Worm (Caenorhabditis elegans): Measurements from ENCODE around the gene sid-2.

DNA sequence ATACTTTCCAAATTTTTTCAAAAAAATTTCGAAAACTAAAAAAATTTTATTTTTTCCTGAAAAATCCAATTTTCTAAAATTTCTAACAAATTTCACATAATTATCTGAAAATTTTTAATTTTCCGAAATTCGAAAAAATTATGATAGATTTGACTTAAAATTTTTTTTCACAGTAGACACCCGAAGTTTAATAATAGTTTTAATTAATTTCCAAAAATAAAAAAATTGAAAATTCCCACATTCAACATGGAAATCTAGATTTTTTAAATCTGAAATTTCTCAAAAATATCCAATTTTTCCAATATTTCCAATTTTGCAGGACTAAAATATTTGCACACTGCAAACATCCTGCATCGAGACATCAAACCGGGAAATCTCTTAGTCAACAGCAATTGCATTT is 42.7 kb downstream of the sid-2 start:
- no peak for TF ChIP-seq nhr-76 (tag; optimal IDR thresholded peaks at IDR 0.05)
- no peak for TF ChIP-seq unc-62 (GFP tag; optimal IDR thresholded peaks at IDR 0.05)
- no peak for TF ChIP-seq elt-3 (tag; optimal IDR thresholded peaks at IDR 0.05)
- no peak for TF ChIP-seq lsy-2 (tag; optimal IDR thresholded peaks at IDR 0.05)
- no peak for TF ChIP-seq ztf-11 (tag; optimal IDR thresholded peaks at IDR 0.05)
- TF ChIP-seq pha-4 (tag; optimal IDR thresholded peaks at IDR 0.05): no peak
- no peak for TF ChIP-seq blmp-1 (tag; optimal IDR thresholded peaks at IDR 0.05)
- TF ChIP-seq ceh-39 (tag; optimal IDR thresholded peaks at IDR 0.05): no peak
- no peak for TF ChIP-seq mab-5 (tag; optimal IDR thresholded peaks at IDR 0.05)

Data from whole organism, mixed stage, embryonic.